Fruit fly (Drosophila melanogaster) whole organism, prepupa: ENCODE measurements around the gene CG4133.

Experiments
- Blimp-1 ChIP-seq: fragments of 200-800 bp; sonication (Bioruptor generic); optimal IDR thresholded peaks from 3 replicates; lab custom pipeline; 2017; ENCODE audit warnings: missing biosample characterization, missing genetic modification characterization, mild to moderate bottlenecking, moderate library complexity, missing genetic modification reagents
- CG11294 ChIP-seq: fragments of 200-800 bp; sonication (Bioruptor generic); IDR thresholded peaks from 2 replicates; pipeline ENCODE4 v1.3.6; 2022; ENCODE audit warnings: missing biosample characterization, missing genetic modification characterization
- CG11762 ChIP-seq: fragments of 200-800 bp; sonication (Bioruptor generic); optimal IDR thresholded peaks from 3 replicates; lab custom pipeline; 2016; ENCODE audit warnings: missing biosample characterization, missing genetic modification characterization; ENCODE audit not compliant: insufficient read depth
- CG11902 ChIP-seq: fragments of 200-800 bp; sonication (Bioruptor generic); optimal IDR thresholded peaks from 3 replicates; lab custom pipeline; 2016; ENCODE audit warnings: missing biosample characterization, missing genetic modification characterization
- CG15336 ChIP-seq: fragments of 200-800 bp; sonication (Bioruptor generic); IDR thresholded peaks from 2 replicates; pipeline ENCODE4 v1.3.6; 2022; ENCODE audit warnings: missing biosample characterization, missing genetic modification characterization
- CG1621 ChIP-seq: fragments of 200-800 bp; sonication (Bioruptor generic); optimal IDR thresholded peaks from 3 replicates; lab custom pipeline; 2018; ENCODE audit warnings: missing biosample characterization, mild to moderate bottlenecking, missing genetic modification characterization
- CG16779 ChIP-seq: fragments of 200-800 bp; sonication (Bioruptor generic); optimal IDR thresholded peaks from 3 replicates; lab custom pipeline; 2017; ENCODE audit warnings: missing biosample characterization, mild to moderate bottlenecking, missing genetic modification characterization
- CG3032 ChIP-seq: fragments of 200-800 bp; optimal IDR thresholded peaks from 2 replicates; lab custom pipeline; 2019; ENCODE audit warnings: missing biosample characterization, mild to moderate bottlenecking, missing genetic modification characterization, moderate library complexity
- CG32006 ChIP-seq: fragments of 200-800 bp; sonication (Bioruptor generic); optimal IDR thresholded peaks from 3 replicates; lab custom pipeline; 2017; ENCODE audit warnings: missing biosample characterization, mild to moderate bottlenecking, missing genetic modification characterization
- CG34406 ChIP-seq: fragments of 200-800 bp; sonication (Bioruptor generic); optimal IDR thresholded peaks from 3 replicates; lab custom pipeline; 2016; ENCODE audit warnings: missing biosample characterization, missing genetic modification characterization
- CG3919 ChIP-seq: fragments of 200-800 bp; sonication (Bioruptor generic); optimal IDR thresholded peaks from 3 replicates; lab custom pipeline; 2016; ENCODE audit warnings: missing biosample characterization, missing genetic modification characterization
- CG4318 ChIP-seq: fragments of 200-800 bp; sonication (Bioruptor generic); optimal IDR thresholded peaks from 3 replicates; lab custom pipeline; 2017; ENCODE audit warnings: missing biosample characterization, mild to moderate bottlenecking, missing genetic modification characterization
- CG6163 ChIP-seq: fragments of 200-800 bp; sonication (Bioruptor generic); IDR thresholded peaks from 3 replicates; pipeline ENCODE4 v1.3.6; 2022; ENCODE audit warnings: missing biosample characterization, missing genetic modification characterization
- CG6276 ChIP-seq: fragments of 200-800 bp; sonication (Bioruptor generic); optimal IDR thresholded peaks from 2 replicates; lab custom pipeline; 2017; ENCODE audit warnings: missing biosample characterization, mild to moderate bottlenecking, missing genetic modification characterization
- CG6808 ChIP-seq: fragments of 200-800 bp; sonication (Bioruptor generic); optimal IDR thresholded peaks from 3 replicates; lab custom pipeline; 2017; ENCODE audit warnings: missing biosample characterization, missing genetic modification characterization, mild to moderate bottlenecking, moderate library complexity, missing genetic modification reagents
- CG6854 ChIP-seq: fragments of 200-800 bp; sonication (Bioruptor generic); optimal IDR thresholded peaks from 2 replicates; lab custom pipeline; 2017; ENCODE audit warnings: missing biosample characterization, mild to moderate bottlenecking, missing genetic modification characterization
- CG7368 ChIP-seq: fragments of 200-800 bp; sonication (Bioruptor generic); optimal IDR thresholded peaks from 3 replicates; lab custom pipeline; 2016; ENCODE audit warnings: missing biosample characterization, missing genetic modification characterization
- CG8119 ChIP-seq: fragments of 200-800 bp; sonication (Bioruptor generic); IDR thresholded peaks from 3 replicates; pipeline ENCODE4 v1.3.6; 2022; ENCODE audit warnings: missing biosample characterization, missing genetic modification characterization
- CG8632 ChIP-seq: fragments of 200-800 bp; sonication (Bioruptor generic); optimal IDR thresholded peaks from 3 replicates; lab custom pipeline; 2016; ENCODE audit warnings: missing biosample characterization, missing genetic modification characterization
- CG9139 ChIP-seq: fragments of 200-800 bp; sonication (Bioruptor generic); optimal IDR thresholded peaks from 3 replicates; lab custom pipeline; 2017; ENCODE audit warnings: missing biosample characterization, mild to moderate bottlenecking, missing genetic modification characterization
- Eip75B ChIP-seq: fragments of 200-800 bp; sonication (Bioruptor generic); optimal IDR thresholded peaks from 3 replicates; lab custom pipeline; 2016; ENCODE audit warnings: missing biosample characterization, missing genetic modification characterization
- Eip78C ChIP-seq: fragments of 200-800 bp; sonication (Bioruptor generic); peaks from one replicate; lab custom pipeline; 2016; ENCODE audit warnings: missing biosample characterization, missing genetic modification characterization
- Eip93F ChIP-seq: fragments of 200-800 bp; sonication (Bioruptor generic); optimal IDR thresholded peaks from 2 replicates; lab custom pipeline; 2016; ENCODE audit warnings: missing biosample characterization, mild to moderate bottlenecking, missing genetic modification characterization
- Ets21C ChIP-seq: fragments of 200-800 bp; sonication (Bioruptor generic); optimal IDR thresholded peaks from 3 replicates; lab custom pipeline; 2016; ENCODE audit warnings: missing biosample characterization, missing genetic modification characterization
- Ets96B ChIP-seq: fragments of 200-800 bp; optimal IDR thresholded peaks from 2 replicates; lab custom pipeline; 2019; ENCODE audit warnings: missing biosample characterization, mild to moderate bottlenecking, missing genetic modification characterization, moderate library complexity
- Gug ChIP-seq: fragments of 200-800 bp; sonication (Bioruptor generic); IDR thresholded peaks from 2 replicates; pipeline ENCODE4 v1.3.6; 2022; ENCODE audit warnings: missing biosample characterization, missing genetic modification characterization
- Hr4 ChIP-seq: fragments of 200-800 bp; sonication (Bioruptor generic); optimal IDR thresholded peaks from 3 replicates; lab custom pipeline; 2016; ENCODE audit warnings: missing biosample characterization, missing genetic modification characterization
- Lpt ChIP-seq: fragments of 200-800 bp; sonication (Bioruptor generic); optimal IDR thresholded peaks from 3 replicates; lab custom pipeline; 2016; ENCODE audit warnings: missing biosample characterization, missing genetic modification characterization
- Met ChIP-seq: fragments of 200-800 bp; sonication (Bioruptor generic); optimal IDR thresholded peaks from 3 replicates; lab custom pipeline; 2016; ENCODE audit warnings: missing biosample characterization, missing genetic modification characterization
- Sox102F ChIP-seq: fragments of 200-800 bp; sonication (Bioruptor generic); optimal IDR thresholded peaks from 2 replicates; lab custom pipeline; 2016; ENCODE audit warnings: missing biosample characterization, mild to moderate bottlenecking, missing genetic modification characterization
- Sox14 ChIP-seq: fragments of 200-800 bp; sonication (Bioruptor generic); optimal IDR thresholded peaks from 3 replicates; lab custom pipeline; 2016; ENCODE audit warnings: missing biosample characterization, missing genetic modification characterization
- Sox15 ChIP-seq: fragments of 200-800 bp; sonication (Bioruptor generic); optimal IDR thresholded peaks from 3 replicates; lab custom pipeline; 2016; ENCODE audit warnings: missing biosample characterization, missing genetic modification characterization
- cyc ChIP-seq: fragments of 200-800 bp; sonication (Bioruptor generic); optimal IDR thresholded peaks from 3 replicates; lab custom pipeline; 2016; ENCODE audit warnings: missing biosample characterization, missing genetic modification characterization
- fd85E ChIP-seq: fragments of 200-800 bp; sonication (Bioruptor generic); optimal IDR thresholded peaks from 3 replicates; lab custom pipeline; 2016; ENCODE audit warnings: missing biosample characterization, missing genetic modification characterization
- fkh ChIP-seq: fragments of 200-800 bp; sonication (Bioruptor generic); optimal IDR thresholded peaks from 3 replicates; lab custom pipeline; 2017; ENCODE audit warnings: missing biosample characterization, mild to moderate bottlenecking, missing genetic modification characterization, moderate library complexity
- pdm3 ChIP-seq: fragments of 200-800 bp; sonication (Bioruptor generic); optimal IDR thresholded peaks from 3 replicates; lab custom pipeline; 2016; ENCODE audit warnings: missing biosample characterization, missing genetic modification characterization
- salr ChIP-seq, 2 experiments: fragments of 200-800 bp; sonication (Bioruptor generic); optimal IDR thresholded peaks; 3 replicates each; lab custom pipeline; 2016 to 2018; ENCODE audit warnings: missing biosample characterization in 2 of 2, missing genetic modification characterization in 2 of 2, mild to moderate bottlenecking in 1 of 2
- ss ChIP-seq, 2 experiments: fragments of 200-800 bp; sonication (Bioruptor generic); optimal IDR thresholded peaks; 2 replicates in 1 of 2; 3 replicates in 1 of 2; lab custom pipeline; 2017 to 2018; ENCODE audit warnings: mild to moderate bottlenecking in 2 of 2, missing biosample characterization in 2 of 2, missing genetic modification characterization in 2 of 2, moderate library complexity in 1 of 2
- vri ChIP-seq: fragments of 200-800 bp; sonication (Bioruptor generic); optimal IDR thresholded peaks from 3 replicates; lab custom pipeline; 2016; ENCODE audit warnings: missing biosample characterization, mild to moderate bottlenecking, missing genetic modification characterization

Gene CG4133

DNA sequence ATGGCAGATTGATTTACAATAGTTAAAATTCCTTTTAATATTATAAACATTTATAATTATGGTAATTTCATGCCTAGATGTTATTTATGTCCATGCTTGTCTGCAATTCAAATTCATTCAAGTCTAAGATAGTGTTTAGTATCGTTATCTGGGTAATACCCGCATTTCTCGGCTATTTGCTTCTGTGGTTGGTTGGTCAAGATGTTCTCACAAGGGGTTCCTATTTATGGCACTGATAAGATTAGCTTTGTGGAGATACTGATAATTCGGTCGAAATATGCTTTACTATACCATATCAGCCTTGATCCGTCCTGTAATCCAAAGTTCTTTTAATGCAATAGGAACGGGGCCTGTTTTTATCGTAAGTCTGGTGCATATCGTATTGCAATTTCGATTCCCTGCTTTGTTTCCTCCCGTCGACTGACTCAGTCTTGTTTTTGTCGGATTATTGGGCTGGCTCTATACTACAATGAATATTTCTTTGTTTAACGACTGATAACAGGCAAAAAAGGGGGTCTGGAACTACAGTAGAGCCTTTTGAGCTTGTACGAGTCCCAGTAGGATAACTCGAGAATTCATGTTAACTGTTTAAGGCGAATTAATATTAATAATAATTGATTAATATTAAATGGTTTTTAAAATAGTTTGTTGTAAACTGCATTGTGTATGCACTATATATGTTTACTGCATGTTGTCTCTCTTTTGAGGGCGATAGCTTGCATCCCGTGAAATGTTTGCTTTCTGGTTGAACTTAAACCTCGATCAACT, 3.4 kb upstream of the CG4133 start (continued):
- TF ChIP-seq CG11762 (GFP tag; lab: Kevin White, UChicago) (peak; percentile 18), fd85E (GFP tag; lab: Kevin White, UChicago) (no peak), CG11294 (GFP tag; lab: Robert Waterston, UW) (0 out of 2 replicates have a peak, but pooled peaks have one; percentile 35), CG6808 (GFP tag; lab: Kevin White, UChicago) (no peak), Met (no peak), CG4318 (GFP tag; lab: Kevin White, UChicago) (no peak), CG3032 (tag; lab: Kevin White, UChicago) (peak; percentile 50), Ets21C (GFP tag; lab: Kevin White, UChicago) (no peak), Sox15 (GFP tag; lab: Kevin White, UChicago) (no peak), Sox102F (no peak), ss (GFP tag; optimal IDR thresholded peaks at IDR 0.05; lab: Kevin White, UChicago) (no peak), CG7368 (GFP tag; lab: Kevin White, UChicago) (peak; percentile 45), pdm3 (GFP tag; lab: Kevin White, UChicago) (no peak), CG8119 (GFP tag; lab: Robert Waterston, UW) (peak; percentile 37; the same call in 1 of the 3 replicates)

DNA sequence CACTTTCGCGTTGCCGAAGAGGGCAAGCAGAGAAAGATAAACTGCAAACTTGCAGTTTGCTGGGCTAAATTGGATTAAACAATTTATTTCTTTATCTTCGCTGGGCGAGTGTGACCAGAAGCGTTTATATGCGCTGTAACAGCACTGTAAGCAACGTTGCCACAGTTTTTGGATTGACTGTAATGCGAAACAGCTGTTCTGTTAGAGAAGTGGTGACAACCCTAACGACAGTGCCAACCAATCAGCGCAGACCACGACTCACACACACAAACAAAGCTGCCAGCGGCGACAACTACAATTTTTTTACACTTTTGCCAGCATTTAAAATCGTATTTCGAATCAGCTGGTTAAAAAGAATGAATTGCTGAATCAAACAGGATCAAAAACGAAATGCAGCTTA, 2.5 kb upstream of the CG4133 start, which contains the start of the genes crq and shv:
TSS of gene crq (minus strand) at position 153 of the 400 bp plus-strand sequence.
TSS of gene shv (plus strand) at position 237 of the 400 bp plus-strand sequence.
- TF ChIP-seq CG6854 (GFP tag; lab: Kevin White, UChicago) (peak; percentile 11), vri (GFP tag; lab: Kevin White, UChicago) (no peak), Eip78C (GFP tag; lab: Kevin White, UChicago) (no peak), Ets21C (GFP tag; lab: Kevin White, UChicago) (no peak), CG3919 (GFP tag; lab: Kevin White, UChicago) (peak; percentile 2), CG11902 (GFP tag; lab: Kevin White, UChicago) (no peak), salr (GFP tag; optimal IDR thresholded peaks at IDR 0.05; lab: Kevin White, UChicago) (no peak), Gug (no peak), CG15336 (no peak), CG4318 (GFP tag; lab: Kevin White, UChicago) (no peak), Sox14 (GFP tag; lab: Kevin White, UChicago) (peak; percentile 74), cyc (no peak), Lpt (GFP tag; lab: Kevin White, UChicago) (no peak), CG34406 (GFP tag; lab: Kevin White, UChicago) (no peak), CG32006 (GFP tag; lab: Kevin White, UChicago) (no peak), CG6163 (GFP tag; lab: Robert Waterston, UW) (0 out of 3 replicates have a peak, but pooled peaks have one; percentile 42)

DNA sequence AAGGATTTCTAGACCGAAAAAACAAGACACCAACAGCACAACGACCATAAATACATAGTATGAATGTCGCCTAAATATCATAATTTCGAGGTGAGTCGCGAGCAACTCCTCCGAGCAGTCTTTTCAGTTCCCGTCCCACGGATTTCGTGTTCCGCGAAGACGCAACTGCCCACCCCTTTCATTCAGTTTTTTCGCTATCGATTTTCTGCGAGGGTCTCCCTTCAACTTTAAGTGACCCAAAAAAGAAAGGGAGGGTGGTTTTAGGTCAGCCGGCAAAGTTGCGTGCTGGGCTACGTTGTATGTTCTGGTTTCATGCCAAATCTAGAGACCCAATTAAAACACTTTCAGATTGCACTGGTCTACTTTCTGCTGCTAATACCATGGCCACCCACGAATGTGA, 407 bp downstream of the CG4133 start:
- TF ChIP-seq CG11902 (GFP tag; lab: Kevin White, UChicago) (no peak), CG34406 (GFP tag; lab: Kevin White, UChicago) (no peak), Blimp-1 (no peak), CG16779 (no peak), Ets21C (GFP tag; lab: Kevin White, UChicago) (no peak), salr (GFP tag; optimal IDR thresholded peaks at IDR 0.05; lab: Kevin White, UChicago) (no peak), CG9139 (GFP tag; lab: Kevin White, UChicago) (no peak), CG6276 (no peak), CG8632 (GFP tag; lab: Kevin White, UChicago) (no peak), Eip75B (GFP tag; lab: Kevin White, UChicago) (no peak)

DNA sequence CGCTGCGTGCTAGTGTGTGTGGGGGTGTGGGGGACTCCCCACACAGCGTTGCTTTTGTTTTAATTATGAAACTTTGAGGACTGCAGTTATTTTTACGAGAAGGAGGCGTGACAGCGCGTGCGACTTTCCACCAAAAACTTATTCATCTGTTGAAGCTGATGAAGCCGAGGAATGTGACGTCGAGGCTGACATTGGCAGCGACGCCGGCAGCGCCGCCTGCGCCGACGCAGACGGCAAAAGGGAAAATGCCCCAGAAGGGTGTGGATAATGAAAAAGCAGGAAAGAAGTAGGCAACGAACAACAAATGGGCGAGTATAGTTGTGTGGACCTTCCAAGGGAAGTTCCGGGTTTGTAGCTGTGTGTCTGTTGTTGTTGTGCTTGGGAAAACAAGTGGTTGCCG, 12.4 kb downstream of the CG4133 start:
- no peak for TF ChIP-seq pdm3 (GFP tag; lab: Kevin White, UChicago)
- TF ChIP-seq CG7368 (GFP tag; lab: Kevin White, UChicago): no peak
- no peak for TF ChIP-seq CG1621 (tag; lab: Kevin White, UChicago)
- TF ChIP-seq Hr4 (GFP tag; lab: Kevin White, UChicago): no peak
- TF ChIP-seq Eip93F (GFP tag; lab: Kevin White, UChicago): no peak
- no peak for TF ChIP-seq CG15336
- no peak for TF ChIP-seq Met
- TF ChIP-seq fkh: no peak
- TF ChIP-seq CG6163 (GFP tag; lab: Robert Waterston, UW): no peak
- no peak for TF ChIP-seq CG6276
- no peak for TF ChIP-seq Ets96B (tag; lab: Kevin White, UChicago)
